Worm (Caenorhabditis elegans): ENCODE measurements around the gene cah-5.

The cah-5 gene

ce11 chrX:7068400-7068799 lies 48.6 kb downstream of the cah-5 start, which contains the start of gene pdi-6:
TSS of gene pdi-6 (minus strand) at chrX:7068563.
- TF ChIP-seq lin-32 (GFP tag; optimal IDR thresholded peaks at IDR 0.05) (no peak), lsy-2 (tag; optimal IDR thresholded peaks at IDR 0.05) (peak; percentile 86), nhr-2 (tag; optimal IDR thresholded peaks at IDR 0.05) (peak; percentile 52), nhr-28 (tag; optimal IDR thresholded peaks at IDR 0.05) (no peak), ham-2 (GFP tag; optimal IDR thresholded peaks at IDR 0.05) (no peak), M03D4.4 (tag; optimal IDR thresholded peaks at IDR 0.05) (no peak), tbx-8 (GFP tag; optimal IDR thresholded peaks at IDR 0.05) (no peak), ces-1 (GFP tag; optimal IDR thresholded peaks at IDR 0.05) (peak; percentile 54), elt-1 (tag; optimal IDR thresholded peaks at IDR 0.05; ENCODE audit: borderline replicate concordance, insufficient read depth) (no peak), unc-62 (GFP tag; optimal IDR thresholded peaks at IDR 0.05) (peak; percentile 41), blmp-1 (tag; optimal IDR thresholded peaks at IDR 0.05) (no peak), elt-3 (tag; optimal IDR thresholded peaks at IDR 0.05) (no peak), nhr-237 (tag; optimal IDR thresholded peaks at IDR 0.05) (peak; percentile 45), nhr-76 (tag; optimal IDR thresholded peaks at IDR 0.05) (no peak), mab-5 (tag; optimal IDR thresholded peaks at IDR 0.05) (no peak), flh-1 (GFP tag; optimal IDR thresholded peaks at IDR 0.05) (no peak), unc-39 (tag; optimal IDR thresholded peaks at IDR 0.05) (no peak), drap-1 (GFP tag; optimal IDR thresholded peaks at IDR 0.05) (peak; percentile 24), lin-13 (tag; optimal IDR thresholded peaks at IDR 0.05) (peak; percentile 71), ceh-43 (GFP tag; optimal IDR thresholded peaks at IDR 0.05) (no peak), snpc-4 (tag; optimal IDR thresholded peaks at IDR 0.05) (no peak), sptf-1 (tag; optimal IDR thresholded peaks at IDR 0.05) (peak; percentile 73), sem-2 (GFP tag; optimal IDR thresholded peaks at IDR 0.05) (no peak), mep-1 (tag; optimal IDR thresholded peaks at IDR 0.05) (peak; percentile 88), mls-2 (tag; optimal IDR thresholded peaks at IDR 0.05) (peak; percentile 7), ceh-83 (GFP tag; optimal IDR thresholded peaks at IDR 0.05) (peak; percentile 36), unc-120 (tag; optimal IDR thresholded peaks at IDR 0.05; ENCODE audit: poor library complexity, severe bottlenecking) (peak; percentile 14), zip-8 (tag; optimal IDR thresholded peaks at IDR 0.05) (no peak), pha-4 (tag; optimal IDR thresholded peaks at IDR 0.05) (peak; percentile 81), nhr-12 (tag; optimal IDR thresholded peaks at IDR 0.05) (no peak), cnd-1 (tag; optimal IDR thresholded peaks at IDR 0.05) (peak; percentile 4), ztf-11 (tag; optimal IDR thresholded peaks at IDR 0.05) (peak; percentile 29), bed-3 (GFP tag; optimal IDR thresholded peaks at IDR 0.05) (no peak), hlh-1 (tag; optimal IDR thresholded peaks at IDR 0.05) (no peak), ceh-39 (tag; optimal IDR thresholded peaks at IDR 0.05) (peak; percentile 71)
